Worm (Caenorhabditis elegans) whole organism, mixed stage, embryonic: ENCODE data around the gene str-182.

Experiments
- cnd-1 ChIP-seq: fragments of 200-800 bp; sonication (Bioruptor generic); optimal IDR thresholded peaks from 2 replicates; lab custom pipeline; 2018; ENCODE audit warnings: mild to moderate bottlenecking, missing genetic modification characterization, missing compliant biosample characterization
- unc-62 ChIP-seq: fragments of 150-350 bp; optimal IDR thresholded peaks from 2 replicates; lab custom pipeline; 2014; ENCODE audit warnings: missing biosample characterization, missing genetic modification reagents, missing genetic modification characterization
- ztf-11 ChIP-seq: fragments of 150-350 bp; optimal IDR thresholded peaks from 2 replicates; lab custom pipeline; 2014; ENCODE audit warnings: missing biosample characterization, missing genetic modification characterization

DNA sequence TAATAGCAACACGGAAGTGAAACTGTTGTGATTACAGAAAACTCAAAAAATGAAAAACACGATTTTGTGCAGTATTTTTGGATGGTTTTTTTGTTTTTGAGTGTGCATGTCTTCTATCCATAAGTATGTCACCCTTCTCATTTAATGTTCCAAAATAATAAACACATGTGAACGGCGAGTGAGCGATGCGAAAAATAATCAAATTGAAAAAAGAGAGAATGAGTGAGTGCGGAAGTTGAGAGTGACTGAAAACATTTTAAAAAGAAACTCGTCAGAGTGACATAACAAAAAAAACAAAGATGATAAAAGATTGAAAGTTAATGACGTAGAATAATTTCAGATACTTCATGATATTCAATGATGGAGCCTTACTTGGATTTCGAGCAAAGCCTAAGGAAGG lies 16.3 kb upstream of the str-182 start:
- TF ChIP-seq ztf-11 (no peak), cnd-1 (tag; lab: Kevin White, UChicago) (no peak), unc-62 (GFP tag; lab: Kevin White, UChicago) (no peak)
